Worm (Caenorhabditis elegans) whole organism, midembryonic: ENCODE results near the gene sri-9.

Experiments
- T22C8.4 ChIP-seq: fragments of 200-800 bp; sonication (Bioruptor generic); IDR thresholded peaks from 2 replicates; pipeline ENCODE4 v1.3.6; 2022; ENCODE audit warnings: missing genetic modification characterization, missing compliant biosample characterization
- med-1 ChIP-seq: sonication (generic microtip); optimal IDR thresholded peaks from 2 replicates; lab custom pipeline; 2017; ENCODE audit warnings: missing genetic modification characterization, mild to moderate bottlenecking, missing compliant biosample characterization, antibody characterized with exemption, missing genetic modification reagents; ENCODE audit not compliant: insufficient read depth
- ref-1 ChIP-seq: fragments of 200-800 bp; sonication (Bioruptor generic); conservative IDR thresholded peaks from 2 replicates; pipeline ENCODE4 v1.3.6; 2022; ENCODE audit warnings: missing genetic modification reagents, missing genetic modification characterization, missing compliant biosample characterization
- ztf-29 ChIP-seq: fragments of 200-800 bp; sonication (Bioruptor generic); IDR thresholded peaks from 2 replicates; pipeline ENCODE4 v1.3.6; 2022; ENCODE audit warnings: missing genetic modification reagents, missing genetic modification characterization, missing compliant biosample characterization

DNA sequence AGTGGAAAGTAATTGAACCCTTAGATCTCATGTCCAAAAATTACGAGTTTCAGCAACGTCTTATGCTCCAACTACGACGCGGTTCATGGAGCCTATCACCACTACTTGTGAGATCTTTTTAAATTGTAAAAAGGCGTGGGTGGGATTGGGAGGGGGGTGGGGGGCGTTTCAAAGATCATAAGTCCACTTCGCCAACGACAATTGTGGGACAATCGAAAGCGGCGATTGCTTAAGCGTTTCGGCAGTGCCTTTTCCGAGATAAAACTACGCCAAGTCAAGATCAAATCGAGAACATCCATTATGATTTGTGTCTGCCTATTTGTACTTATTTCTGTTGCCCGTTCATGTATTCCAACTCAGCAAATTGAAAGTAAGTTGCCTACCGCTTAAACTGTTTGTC lies 45.0 kb upstream of the sri-9 start, which contains the start of gene clec-239:
- TF ChIP-seq med-1 (GFP tag; lab: Kevin White, UChicago) = no peak
- TF ChIP-seq T22C8.4 (GFP tag; lab: Robert Waterston, UW) = no peak
- TF ChIP-seq ref-1 = no peak
- no peak for TF ChIP-seq ztf-29 (GFP tag; lab: Robert Waterston, UW)
